Worm (Caenorhabditis elegans) whole organism, L4 larva: ENCODE results near the gene C25E10.12.

ENCODE experiments used
- F10B5.3 ChIP-seq: sonication (generic microtip); optimal IDR thresholded peaks from 2 replicates; lab custom pipeline; 2016; ENCODE audit warnings: mild to moderate bottlenecking, missing genetic modification characterization, missing compliant biosample characterization
- F26F4.8 ChIP-seq: fragments of 200-800 bp; sonication (Bioruptor generic); conservative IDR thresholded peaks from 2 replicates; pipeline ENCODE4 v1.3.6; 2022; ENCODE audit warnings: missing genetic modification characterization, missing compliant biosample characterization
- F37D6.2 ChIP-seq: sonication (generic microtip); optimal IDR thresholded peaks from 2 replicates; lab custom pipeline; 2016; ENCODE audit warnings: mild to moderate bottlenecking, missing genetic modification characterization, missing compliant biosample characterization
- F49E8.2 ChIP-seq: sonication (generic microtip); optimal IDR thresholded peaks from 2 replicates; lab custom pipeline; 2016; ENCODE audit warnings: missing compliant biosample characterization, mild to moderate bottlenecking, missing genetic modification characterization, borderline replicate concordance
- T20F7.1 ChIP-seq: fragments of 200-800 bp; sonication (Bioruptor generic); optimal IDR thresholded peaks from 2 replicates; lab custom pipeline; 2018; ENCODE audit warnings: mild to moderate bottlenecking, missing genetic modification characterization, missing compliant biosample characterization
- Y48G9A.11 ChIP-seq: fragments of 200-800 bp; sonication (Bioruptor generic); IDR thresholded peaks from 2 replicates; pipeline ENCODE4 v1.3.6; 2022; ENCODE audit warnings: missing genetic modification reagents, missing genetic modification characterization, missing compliant biosample characterization
- ZK546.5 ChIP-seq, 2 experiments: sonication (generic microtip); optimal IDR thresholded peaks; 2 replicates each; lab custom pipeline; 2017; ENCODE audit warnings: missing biosample characterization in 2 of 2, missing genetic modification characterization in 2 of 2
- aha-1 ChIP-seq: fragments of 150-350 bp; peaks from one replicate; lab custom pipeline; 2014; ENCODE audit warnings: missing biosample characterization, missing genetic modification characterization
- ceh-44 ChIP-seq: fragments of 200-800 bp; sonication (Bioruptor generic); IDR thresholded peaks from 2 replicates; pipeline ENCODE4 v1.3.6; 2022; ENCODE audit warnings: missing genetic modification reagents, missing genetic modification characterization, missing compliant biosample characterization
- ceh-62 ChIP-seq: sonication (generic microtip); optimal IDR thresholded peaks from 2 replicates; lab custom pipeline; 2017; ENCODE audit warnings: missing biosample characterization, missing genetic modification characterization
- ces-1 ChIP-seq: fragments of 150-350 bp; sonication (generic microtip); optimal IDR thresholded peaks from 4 replicates; lab custom pipeline; 2014; ENCODE audit warnings: missing biosample characterization, missing genetic modification reagents, missing genetic modification characterization
- daf-12 ChIP-seq: fragments of 150-350 bp; optimal IDR thresholded peaks from 2 replicates; lab custom pipeline; 2014; ENCODE audit warnings: missing biosample characterization, missing genetic modification reagents, missing genetic modification characterization
- daf-19 ChIP-seq: fragments of 200-800 bp; sonication (Bioruptor generic); conservative IDR thresholded peaks from 2 replicates; pipeline ENCODE4 v1.3.6; 2022; ENCODE audit warnings: missing genetic modification characterization, missing compliant biosample characterization
- dmd-6 ChIP-seq: fragments of 200-800 bp; sonication (Bioruptor generic); IDR thresholded peaks from 2 replicates; pipeline ENCODE4 v1.3.6; 2022; ENCODE audit warnings: missing genetic modification reagents, missing genetic modification characterization, missing compliant biosample characterization
- dmd-8 ChIP-seq: fragments of 200-800 bp; sonication (Bioruptor generic); IDR thresholded peaks from 2 replicates; pipeline ENCODE4 v1.3.6; 2022; ENCODE audit warnings: missing genetic modification characterization, missing compliant biosample characterization
- egl-27 ChIP-seq: sonication (generic microtip); optimal IDR thresholded peaks from 3 replicates; lab custom pipeline; 2017; ENCODE audit warnings: missing biosample characterization, missing genetic modification reagents, missing genetic modification characterization
- gei-8 ChIP-seq: fragments of 200-800 bp; sonication (Bioruptor generic); optimal IDR thresholded peaks from 2 replicates; lab custom pipeline; 2018; ENCODE audit warnings: mild to moderate bottlenecking, missing genetic modification characterization, missing compliant biosample characterization
- hif-1 ChIP-seq, 2 experiments: sonication (generic microtip); optimal IDR thresholded peaks; 2 replicates each; lab custom pipeline; 2016 to 2017; ENCODE audit warnings: missing compliant biosample characterization in 2 of 2, missing genetic modification characterization in 2 of 2, missing genetic modification reagents in 2 of 2, missing genotype in 2 of 2, mild to moderate bottlenecking in 1 of 2
- lim-7 ChIP-seq: fragments of 200-800 bp; sonication (Bioruptor generic); IDR thresholded peaks from 2 replicates; pipeline ENCODE4 v1.3.6; 2022; ENCODE audit warnings: missing genetic modification characterization, missing compliant biosample characterization
- lin-13 ChIP-seq: fragments of 150-350 bp; optimal IDR thresholded peaks from 2 replicates; lab custom pipeline; 2014; ENCODE audit warnings: missing biosample characterization, missing genetic modification reagents, missing genetic modification characterization
- lin-39 ChIP-seq: fragments of 150-350 bp; optimal IDR thresholded peaks from 2 replicates; lab custom pipeline; 2014; ENCODE audit warnings: missing biosample characterization, missing genetic modification reagents, missing genetic modification characterization
- lir-3 ChIP-seq: sonication (generic microtip); optimal IDR thresholded peaks from 2 replicates; lab custom pipeline; 2016; ENCODE audit warnings: mild to moderate bottlenecking, missing genetic modification characterization, missing compliant biosample characterization
- madf-5 ChIP-seq, 2 experiments: fragments of 200-800 bp; sonication (Bioruptor generic); IDR thresholded peaks; 2 replicates each; pipeline ENCODE4 v1.3.6; 2022; ENCODE audit warnings: missing compliant biosample characterization in 2 of 2, missing genetic modification characterization in 2 of 2
- mdt-29 ChIP-seq: fragments of 200-800 bp; sonication (Bioruptor generic); IDR thresholded peaks from 2 replicates; pipeline ENCODE4 v1.3.6; 2022; ENCODE audit warnings: missing genetic modification reagents, missing genetic modification characterization, missing compliant biosample characterization
- mes-2 ChIP-seq: sonication (generic microtip); optimal IDR thresholded peaks from 2 replicates; lab custom pipeline; 2016; ENCODE audit warnings: missing genotype, mild to moderate bottlenecking, missing genetic modification characterization, missing compliant biosample characterization; ENCODE audit not compliant: poor library complexity, severe bottlenecking
- mxl-2 ChIP-seq: fragments of 200-800 bp; sonication (Bioruptor generic); conservative IDR thresholded peaks from 2 replicates; pipeline ENCODE4 v1.3.6; 2022; ENCODE audit warnings: missing genetic modification reagents, missing genetic modification characterization, missing compliant biosample characterization
- mxl-3 ChIP-seq: fragments of 200-800 bp; sonication (Bioruptor generic); optimal IDR thresholded peaks from 2 replicates; lab custom pipeline; 2018; ENCODE audit warnings: mild to moderate bottlenecking, missing genetic modification characterization, missing compliant biosample characterization
- nhr-11 ChIP-seq: fragments of 150-350 bp; optimal IDR thresholded peaks from 2 replicates; lab custom pipeline; 2014; ENCODE audit warnings: missing biosample characterization, missing genetic modification characterization
- nhr-237 ChIP-seq: sonication (generic microtip); optimal IDR thresholded peaks from 2 replicates; lab custom pipeline; 2017; ENCODE audit warnings: missing biosample characterization, missing genetic modification characterization
- nhr-28 ChIP-seq: fragments of 150-350 bp; optimal IDR thresholded peaks from 2 replicates; lab custom pipeline; 2014; ENCODE audit warnings: missing biosample characterization, missing genetic modification characterization
- nhr-41 ChIP-seq: fragments of 200-800 bp; sonication (Bioruptor generic); IDR thresholded peaks from 2 replicates; pipeline ENCODE4 v1.3.6; 2022; ENCODE audit warnings: missing genetic modification reagents, missing genetic modification characterization, missing compliant biosample characterization
- nhr-48 ChIP-seq: sonication (generic microtip); optimal IDR thresholded peaks from 2 replicates; lab custom pipeline; 2016; ENCODE audit warnings: mild to moderate bottlenecking, missing genetic modification characterization, missing compliant biosample characterization
- pha-4 ChIP-seq, 2 experiments: fragments of 150-350 bp in 1 of 2; fragments of 200-800 bp in 1 of 2; sonication (Bioruptor generic) in 1 of 2; IDR thresholded peaks in 1 of 2; optimal IDR thresholded peaks in 1 of 2; 2 replicates each; pipeline versions ENCODE4 v1.3.6 to Lab custom; 2014 to 2022; ENCODE audit warnings: missing genetic modification characterization in 2 of 2, missing genetic modification reagents in 2 of 2, missing biosample characterization in 1 of 2, missing compliant biosample characterization in 1 of 2
- pqm-1 ChIP-seq: sonication (generic microtip); optimal IDR thresholded peaks from 2 replicates; lab custom pipeline; 2017; ENCODE audit warnings: missing biosample characterization, missing genetic modification characterization
- spr-1 ChIP-seq: sonication (generic microtip); optimal IDR thresholded peaks from 2 replicates; lab custom pipeline; 2016; ENCODE audit warnings: mild to moderate bottlenecking, missing genetic modification characterization, missing compliant biosample characterization
- tra-1 ChIP-seq: fragments of 200-800 bp; sonication (Bioruptor generic); IDR thresholded peaks from 2 replicates; pipeline ENCODE4 v1.3.6; 2022; ENCODE audit warnings: missing genetic modification reagents, missing genetic modification characterization, missing compliant biosample characterization
- unc-62 ChIP-seq, 3 experiments: fragments of 150-350 bp in 1 of 3; sonication (generic microtip); optimal IDR thresholded peaks in 2 of 3; peaks in 1 of 3; 1 replicate in 1 of 3; 2 replicates in 2 of 3; lab custom pipeline; 2014 to 2017; ENCODE audit warnings: missing biosample characterization in 3 of 3, missing genetic modification characterization in 3 of 3, missing genetic modification reagents in 3 of 3, missing genotype in 1 of 3
- zfp-2 ChIP-seq: sonication (generic microtip); optimal IDR thresholded peaks from 2 replicates; lab custom pipeline; 2016; ENCODE audit warnings: mild to moderate bottlenecking, missing genetic modification characterization, missing compliant biosample characterization
- zip-11 ChIP-seq: fragments of 200-800 bp; sonication (Bioruptor generic); IDR thresholded peaks from 2 replicates; pipeline ENCODE4 v1.3.6; 2022; ENCODE audit warnings: missing genetic modification characterization, missing compliant biosample characterization
- ztf-11 ChIP-seq: fragments of 150-350 bp; optimal IDR thresholded peaks from 2 replicates; lab custom pipeline; 2014; ENCODE audit warnings: missing biosample characterization, missing genetic modification characterization

C25E10.12 gene

ce11 chrV:9073322-9074038 is 11.2 kb upstream of the C25E10.12 start, which contains the start of gene oac-50 (continued):
- TF ChIP-seq nhr-11 (no peak), ces-1 (GFP tag; lab: Kevin White, UChicago) (no peak), ztf-11 (no peak), nhr-28 (tag; lab: Kevin White, UChicago) (no peak), mxl-3 (GFP tag; lab: Kevin White, UChicago) (no peak), dmd-6 (GFP tag; lab: Robert Waterston, UW) (peak; percentile 28; the same call in 1 of the 2 replicates), ZK546.5 (tag; optimal IDR thresholded peaks at IDR 0.05; lab: Kevin White, UChicago) (no peak), mes-2 (tag; lab: Kevin White, UChicago) (no peak), T20F7.1 (no peak), F26F4.8 (GFP tag; lab: Robert Waterston, UW) (no peak), ceh-44 (no peak), lin-39 (tag; lab: Kevin White, UChicago) (no peak), hif-1 (tag; optimal IDR thresholded peaks at IDR 0.05; lab: Kevin White, UChicago) (no peak)
- TF ChIP-seq, all 104 proteins: peak for 5

ce11 chrV:9069680-9070079 is 7.4 kb upstream of the C25E10.12 start, which contains the start of gene T27E4.5:
TSS of gene T27E4.5 (minus strand) at chrV:9069780.
- TF ChIP-seq nhr-41 (GFP tag; lab: Robert Waterston, UW) (no peak), aha-1 (peak; percentile 31)

DNA sequence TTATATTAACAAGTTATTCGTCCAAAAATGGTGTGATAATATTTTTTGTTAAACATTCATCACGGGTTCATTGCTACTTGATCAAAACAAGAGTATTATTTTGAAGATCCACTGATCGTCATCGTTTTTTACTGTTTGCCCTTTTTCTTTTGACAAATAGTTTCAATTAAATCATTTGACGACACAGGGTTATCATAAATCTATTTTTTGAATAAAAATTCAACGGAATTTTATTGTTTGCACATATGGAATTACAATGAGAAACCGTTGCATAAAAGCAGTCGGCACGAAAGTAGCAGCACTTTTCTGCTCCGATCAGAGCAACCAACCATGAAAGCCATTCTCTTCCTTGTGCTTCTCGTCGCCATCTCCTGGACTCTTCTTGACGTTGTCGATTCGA is 5.4 kb upstream of the C25E10.12 start, which contains the start of gene fip-2:
TSS of gene fip-2 (plus strand) at position 301 of the 400 bp plus-strand sequence.
- no peak for TF ChIP-seq F10B5.3 (tag; lab: Kevin White, UChicago)
- TF ChIP-seq zip-11 (GFP tag; lab: Robert Waterston, UW), result no peak
- TF ChIP-seq zfp-2 (tag; lab: Kevin White, UChicago), result no peak
- TF ChIP-seq F37D6.2 (tag; lab: Kevin White, UChicago), result no peak
- TF ChIP-seq pqm-1 (tag; lab: Kevin White, UChicago), result no peak
- TF ChIP-seq mdt-29, result no peak
- TF ChIP-seq spr-1 (tag; lab: Kevin White, UChicago), result no peak
- no peak for TF ChIP-seq dmd-6 (GFP tag; lab: Robert Waterston, UW)
- TF ChIP-seq nhr-237 (tag; lab: Kevin White, UChicago), result no peak
- TF ChIP-seq lin-39 (tag; lab: Kevin White, UChicago), result no peak
- TF ChIP-seq egl-27, result no peak

DNA sequence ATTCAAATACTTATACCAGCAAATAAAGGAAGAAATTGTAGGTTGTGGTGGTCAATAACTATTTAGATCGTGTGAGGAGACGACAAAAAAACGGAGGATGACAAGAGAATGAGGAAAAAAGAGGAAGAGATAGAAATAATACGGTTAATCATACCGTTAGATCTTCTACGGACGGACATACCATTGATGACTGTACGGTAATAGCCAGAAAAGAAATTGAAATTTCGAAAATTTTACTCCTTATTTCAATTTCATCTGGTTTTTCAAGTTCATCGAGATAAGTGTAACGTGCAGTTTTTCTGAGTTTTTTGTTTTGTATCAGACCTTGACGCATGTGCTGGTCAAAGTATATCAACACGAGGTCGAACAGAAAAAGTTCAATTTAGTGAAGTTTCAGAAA is 3.7 kb upstream of the C25E10.12 start:
- TF ChIP-seq unc-62 (GFP tag; optimal IDR thresholded peaks at IDR 0.05 in 1 of 2; lab: Kevin White, UChicago), result peak in 1 of 2 experiments; percentile 13
- no peak for TF ChIP-seq unc-62 (tag; optimal IDR thresholded peaks at IDR 0.05; lab: Kevin White, UChicago)
- TF ChIP-seq mxl-2 (GFP tag; lab: Robert Waterston, UW), result no peak

DNA sequence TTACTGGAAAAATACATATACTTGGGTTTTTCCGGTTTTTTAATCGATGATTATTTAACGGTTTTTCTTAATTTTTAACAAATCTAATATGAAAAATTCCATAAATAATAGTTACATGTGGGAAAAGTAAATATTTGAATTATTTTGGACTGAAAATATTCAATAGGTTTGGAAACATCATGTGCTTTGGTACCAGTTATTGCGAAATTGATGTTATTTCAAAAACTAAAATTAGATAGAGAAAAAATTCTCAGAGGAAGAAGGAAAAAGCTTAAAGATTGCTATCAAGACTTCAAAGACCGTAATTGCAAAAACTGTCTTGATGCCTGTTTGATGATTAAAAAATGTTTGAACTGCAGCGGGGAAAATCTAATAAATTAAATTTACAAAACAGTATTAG is 2.8 kb upstream of the C25E10.12 start:
- TF ChIP-seq ceh-62 (tag; lab: Kevin White, UChicago) (no peak), unc-62 (GFP tag; optimal IDR thresholded peaks at IDR 0.05 in 1 of 2; lab: Kevin White, UChicago) (peak in 1 of 2 experiments; percentile 70), unc-62 (tag; optimal IDR thresholded peaks at IDR 0.05; lab: Kevin White, UChicago) (no peak), nhr-48 (tag; lab: Kevin White, UChicago) (no peak)

DNA sequence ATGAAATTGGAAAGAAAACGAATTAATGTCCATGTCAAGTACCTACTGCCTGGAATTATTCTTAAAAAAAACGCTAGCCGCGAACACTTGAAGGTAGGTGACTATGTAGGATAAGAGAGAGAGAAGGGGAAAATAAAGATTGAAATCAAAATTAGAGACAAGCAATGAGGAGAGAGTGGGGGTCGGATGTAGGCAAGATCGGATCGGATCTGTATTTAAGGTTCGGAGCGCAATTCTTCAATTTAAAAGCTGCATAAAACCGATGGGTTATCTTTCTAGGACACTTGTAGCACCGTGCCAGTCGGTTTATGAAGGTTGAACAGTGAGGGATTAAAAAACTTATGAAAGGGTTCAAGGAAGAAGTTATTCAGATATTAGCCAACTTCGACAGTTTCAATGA is 893 bp upstream of the C25E10.12 start:
- TF ChIP-seq lim-7, result no peak
- TF ChIP-seq tra-1 (GFP tag; lab: Robert Waterston, UW), result no peak
- TF ChIP-seq Y48G9A.11, result no peak
- no peak for TF ChIP-seq gei-8 (GFP tag; lab: Kevin White, UChicago)
- no peak for TF ChIP-seq dmd-8 (GFP tag; lab: Robert Waterston, UW)
- TF ChIP-seq lin-13, result no peak
- no peak for TF ChIP-seq nhr-237 (tag; lab: Kevin White, UChicago)
- no peak for TF ChIP-seq mxl-2 (GFP tag; lab: Robert Waterston, UW)
- TF ChIP-seq pqm-1 (tag; lab: Kevin White, UChicago), result no peak
- TF ChIP-seq pha-4 (GFP tag; IDR thresholded peaks at IDR 0.05; lab: Robert Waterston, UW), result no peak
- TF ChIP-seq pha-4 (tag; optimal IDR thresholded peaks at IDR 0.05; lab: Kevin White, UChicago), result no peak
- TF ChIP-seq nhr-11, result no peak
- no peak for TF ChIP-seq madf-5 (GFP tag; IDR thresholded peaks at IDR 0.05; lab: Robert Waterston, UW)
- TF ChIP-seq F49E8.2 (tag; lab: Kevin White, UChicago), result no peak
- no peak for TF ChIP-seq lir-3
- TF ChIP-seq daf-19, result no peak
- no peak for TF ChIP-seq daf-12 (tag; lab: Kevin White, UChicago)
